Worm (Caenorhabditis elegans) whole organism, L3 larva: ENCODE data around the gene ceh-86.

Experiments used
- ZK546.5 ChIP-seq: sonication (generic microtip); optimal IDR thresholded peaks from 2 replicates; lab custom pipeline; 2017; ENCODE audit warnings: missing biosample characterization, missing genetic modification characterization
- aly-2 ChIP-seq: fragments of 150-350 bp; optimal IDR thresholded peaks from 2 replicates; lab custom pipeline; 2014; ENCODE audit warnings: missing biosample characterization, missing genetic modification characterization
- ama-1 ChIP-seq: fragments of 150-350 bp; optimal IDR thresholded peaks from 2 replicates; lab custom pipeline; 2018
- ceh-16 ChIP-seq: sonication (generic microtip); optimal IDR thresholded peaks from 2 replicates; lab custom pipeline; 2017; ENCODE audit warnings: missing biosample characterization, missing genetic modification characterization
- ceh-28 ChIP-seq: fragments of 150-350 bp; optimal IDR thresholded peaks from 2 replicates; lab custom pipeline; 2014; ENCODE audit warnings: missing biosample characterization, missing genetic modification reagents, missing genetic modification characterization
- ceh-9 ChIP-seq: sonication (generic microtip); optimal IDR thresholded peaks from 2 replicates; lab custom pipeline; 2018; ENCODE audit warnings: missing biosample characterization, missing genetic modification characterization
- daf-12 ChIP-seq: fragments of 150-350 bp; optimal IDR thresholded peaks from 2 replicates; lab custom pipeline; 2014; ENCODE audit warnings: missing biosample characterization, missing genetic modification reagents, missing genetic modification characterization
- egl-5 ChIP-seq: fragments of 150-350 bp; optimal IDR thresholded peaks from 2 replicates; lab custom pipeline; 2017; ENCODE audit warnings: missing biosample characterization, missing genetic modification reagents, missing genetic modification characterization, inconsistent platforms
- elt-1 ChIP-seq: fragments of 150-350 bp; optimal IDR thresholded peaks from 2 replicates; lab custom pipeline; 2014; ENCODE audit warnings: missing biosample characterization, missing genetic modification characterization
- elt-3 ChIP-seq, 3 experiments: fragments of 150-350 bp in 1 of 3; sonication (generic microtip) in 2 of 3; optimal IDR thresholded peaks; 2 replicates in 2 of 3; 4 replicates in 1 of 3; lab custom pipeline; 2014 to 2017; ENCODE audit warnings: missing biosample characterization in 3 of 3, missing genetic modification characterization in 3 of 3
- fkh-10 ChIP-seq: sonication (generic microtip); optimal IDR thresholded peaks from 2 replicates; lab custom pipeline; 2017; ENCODE audit warnings: missing biosample characterization, missing genetic modification reagents, missing genetic modification characterization
- fkh-2 ChIP-seq: fragments of 150-350 bp; optimal IDR thresholded peaks from 2 replicates; lab custom pipeline; 2014; ENCODE audit warnings: missing biosample characterization, missing genetic modification reagents, missing genetic modification characterization
- fos-1 ChIP-seq: fragments of 150-350 bp; optimal IDR thresholded peaks from 2 replicates; lab custom pipeline; 2014; ENCODE audit warnings: missing biosample characterization, missing genetic modification characterization
- hmg-11 ChIP-seq: sonication (generic microtip); optimal IDR thresholded peaks from 2 replicates; lab custom pipeline; 2016; ENCODE audit warnings: missing genetic modification characterization, missing compliant biosample characterization
- lsy-12 ChIP-seq: sonication (generic microtip); optimal IDR thresholded peaks from 2 replicates; lab custom pipeline; 2016; ENCODE audit warnings: mild to moderate bottlenecking, missing genetic modification characterization, missing compliant biosample characterization
- mml-1 ChIP-seq: fragments of 150-350 bp; sonication (generic microtip); optimal IDR thresholded peaks from 3 replicates; lab custom pipeline; 2014; ENCODE audit warnings: missing biosample characterization, missing genetic modification characterization
- nfya-1 ChIP-seq: sonication (generic microtip); optimal IDR thresholded peaks from 2 replicates; lab custom pipeline; 2017; ENCODE audit warnings: missing genetic modification characterization, mild to moderate bottlenecking, missing compliant biosample characterization, antibody characterized with exemption, moderate library complexity; ENCODE audit not compliant: insufficient read depth
- nhr-11 ChIP-seq: fragments of 150-350 bp; optimal IDR thresholded peaks from 2 replicates; lab custom pipeline; 2014; ENCODE audit warnings: missing biosample characterization, missing genetic modification characterization
- nhr-23 ChIP-seq: fragments of 150-350 bp; optimal IDR thresholded peaks from 2 replicates; lab custom pipeline; 2014; ENCODE audit warnings: missing biosample characterization, missing genetic modification reagents, missing genetic modification characterization
- nhr-237 ChIP-seq: fragments of 150-350 bp; optimal IDR thresholded peaks from 2 replicates; lab custom pipeline; 2014; ENCODE audit warnings: missing biosample characterization, missing genetic modification characterization
- nhr-25 ChIP-seq: sonication (generic microtip); optimal IDR thresholded peaks from 2 replicates; lab custom pipeline; 2017; ENCODE audit warnings: missing biosample characterization, missing genetic modification characterization
- nhr-28 ChIP-seq: fragments of 150-350 bp; optimal IDR thresholded peaks from 2 replicates; lab custom pipeline; 2014; ENCODE audit warnings: missing biosample characterization, missing genetic modification characterization
- nhr-43 ChIP-seq: sonication (generic microtip); optimal IDR thresholded peaks from 2 replicates; lab custom pipeline; 2016; ENCODE audit warnings: mild to moderate bottlenecking, missing genetic modification characterization, missing compliant biosample characterization; ENCODE audit not compliant: poor library complexity, severe bottlenecking
- nhr-67 ChIP-seq: fragments of 150-350 bp; optimal IDR thresholded peaks from 2 replicates; lab custom pipeline; 2014; ENCODE audit warnings: missing biosample characterization, missing genetic modification characterization
- nhr-76 ChIP-seq: fragments of 150-350 bp; sonication (generic microtip); optimal IDR thresholded peaks from 5 replicates; lab custom pipeline; 2014; ENCODE audit warnings: missing biosample characterization, missing genetic modification characterization
- pqm-1 ChIP-seq: fragments of 150-350 bp; optimal IDR thresholded peaks from 2 replicates; lab custom pipeline; 2017; ENCODE audit warnings: missing biosample characterization, missing genetic modification characterization, inconsistent platforms
- sea-2 ChIP-seq: fragments of 150-350 bp; sonication (generic microtip); optimal IDR thresholded peaks from 4 replicates; lab custom pipeline; 2014; ENCODE audit warnings: missing biosample characterization, missing genetic modification reagents, missing genetic modification characterization
- skn-1 ChIP-seq: fragments of 150-350 bp; optimal IDR thresholded peaks from 2 replicates; lab custom pipeline; 2014; ENCODE audit warnings: missing biosample characterization, missing genetic modification characterization
- unc-39 ChIP-seq: sonication (generic microtip); optimal IDR thresholded peaks from 4 replicates; lab custom pipeline; 2017; ENCODE audit warnings: missing biosample characterization, missing genetic modification characterization
- zag-1 ChIP-seq: fragments of 150-350 bp; optimal IDR thresholded peaks from 2 replicates; lab custom pipeline; 2014; ENCODE audit warnings: missing biosample characterization, missing genetic modification characterization
- ztf-11 ChIP-seq: fragments of 150-350 bp; optimal IDR thresholded peaks from 2 replicates; lab custom pipeline; 2014; ENCODE audit warnings: missing biosample characterization, missing genetic modification characterization
- ztf-4 ChIP-seq: fragments of 150-350 bp; optimal IDR thresholded peaks from 2 replicates; lab custom pipeline; 2014; ENCODE audit warnings: missing biosample characterization, missing genetic modification characterization

The ceh-86 gene

ce11 chrII:2393821-2394220, 38.1 kb downstream of the ceh-86 start, which contains the start of gene F16G10.11:
Gene F16G10.11, minus strand, starts transcription at chrII:2393921.
- TF ChIP-seq ZK546.5 (no peak), mml-1 (tag; lab: Kevin White, UChicago) (no peak)

- TF ChIP-seq nhr-25 (tag; lab: Kevin White, UChicago): no peak
- no peak for TF ChIP-seq ama-1 (lab: Kevin White, UChicago)
- TF ChIP-seq ceh-16 (tag; lab: Kevin White, UChicago): no peak
- TF ChIP-seq ztf-11 (tag; lab: Kevin White, UChicago): no peak
- TF ChIP-seq nhr-28: no peak
- TF ChIP-seq ceh-28 (tag; lab: Kevin White, UChicago): no peak
These were observed 41.0 kb downstream of the ceh-86 start, which contains the start of gene F16G10.10 for ce11 chrII:2390884-2391283. Gene F16G10.10, minus strand, starts transcription at chrII:2390984.

ce11 chrII:2385495-2385894, 46.4 kb downstream of the ceh-86 start, which contains the start of gene F16G10.9:
Gene F16G10.9, minus strand, starts transcription at chrII:2385595.
- TF ChIP-seq nhr-67 (tag; lab: Kevin White, UChicago) (no peak), aly-2 (no peak), fkh-2 (tag; lab: Kevin White, UChicago) (no peak), nfya-1 (tag; lab: Kevin White, UChicago) (no peak), nhr-43 (tag; lab: Kevin White, UChicago) (no peak), ceh-16 (tag; lab: Kevin White, UChicago) (no peak), sea-2 (GFP tag; lab: Kevin White, UChicago) (no peak), hmg-11 (tag; lab: Kevin White, UChicago) (no peak), ztf-11 (tag; lab: Kevin White, UChicago) (no peak), ztf-4 (no peak), nhr-23 (tag; lab: Kevin White, UChicago) (no peak), lsy-12 (no peak)
- TF ChIP-seq, all 47 proteins: peak for 0

- TF ChIP-seq skn-1 (tag; lab: Kevin White, UChicago) (no peak), daf-12 (tag; lab: Kevin White, UChicago) (no peak), nhr-237 (tag; lab: Kevin White, UChicago) (no peak), egl-5 (tag; lab: Kevin White, UChicago) (no peak), pqm-1 (no peak), nhr-43 (tag; lab: Kevin White, UChicago) (no peak), nhr-11 (tag; lab: Kevin White, UChicago) (no peak), ceh-28 (tag; lab: Kevin White, UChicago) (no peak), fos-1 (tag; lab: Kevin White, UChicago) (no peak), zag-1 (no peak), nhr-76 (tag; lab: Kevin White, UChicago) (no peak), nhr-23 (tag; lab: Kevin White, UChicago) (no peak), fkh-2 (tag; lab: Kevin White, UChicago) (no peak), fkh-10 (GFP tag; lab: Kevin White, UChicago) (no peak), mml-1 (tag; lab: Kevin White, UChicago) (no peak), unc-39 (no peak), elt-3 (tag; optimal IDR thresholded peaks at IDR 0.05; lab: Kevin White, UChicago) (no peak), ztf-11 (tag; lab: Kevin White, UChicago) (no peak), nfya-1 (tag; lab: Kevin White, UChicago) (no peak), elt-1 (no peak)
These were observed 48.5 kb downstream of the ceh-86 start, which contains the start of gene F16G10.8 for ce11 chrII:2383334-2383733. Gene F16G10.8, minus strand, starts transcription at chrII:2383434.

- TF ChIP-seq fkh-2 (tag; lab: Kevin White, UChicago): no peak
- TF ChIP-seq mml-1 (tag; lab: Kevin White, UChicago): no peak
- TF ChIP-seq fkh-10 (GFP tag; lab: Kevin White, UChicago): no peak
- TF ChIP-seq ceh-9 (tag; lab: Kevin White, UChicago): no peak
- TF ChIP-seq nfya-1 (tag; lab: Kevin White, UChicago): peak; percentile 38
- TF ChIP-seq unc-39: no peak
These were observed 51.7 kb downstream of the ceh-86 start, which contains the start of gene F16G10.7 for ce11 chrII:2380174-2380573. Gene F16G10.7, minus strand, starts transcription at chrII:2380274.
